Worm (Caenorhabditis elegans) whole organism, mixed stage, embryonic: Measurements from ENCODE around the gene Y69A2AR.16.

ENCODE experiments used
- M03D4.4 ChIP-seq: sonication (generic microtip); optimal IDR thresholded peaks from 2 replicates; lab custom pipeline; 2017; ENCODE audit warnings: mild to moderate bottlenecking, missing genetic modification characterization, missing compliant biosample characterization
- bed-3 ChIP-seq: fragments of 200-800 bp; sonication (Bioruptor generic); optimal IDR thresholded peaks from 3 replicates; lab custom pipeline; 2018; ENCODE audit warnings: mild to moderate bottlenecking, missing genetic modification characterization, moderate library complexity, missing compliant biosample characterization
- blmp-1 ChIP-seq: fragments of 150-350 bp; optimal IDR thresholded peaks from 2 replicates; lab custom pipeline; 2014; ENCODE audit warnings: missing biosample characterization, missing genetic modification characterization
- ceh-43 ChIP-seq: fragments of 200-800 bp; sonication (Bioruptor generic); optimal IDR thresholded peaks from 2 replicates; lab custom pipeline; 2018; ENCODE audit warnings: mild to moderate bottlenecking, missing genetic modification characterization, moderate library complexity, missing compliant biosample characterization
- ceh-83 ChIP-seq: fragments of 200-800 bp; sonication (Bioruptor generic); optimal IDR thresholded peaks from 2 replicates; lab custom pipeline; 2018; ENCODE audit warnings: mild to moderate bottlenecking, missing genetic modification characterization, missing compliant biosample characterization
- ces-1 ChIP-seq: fragments of 150-350 bp; optimal IDR thresholded peaks from 2 replicates; lab custom pipeline; 2014; ENCODE audit warnings: missing biosample characterization, missing genetic modification reagents, missing genetic modification characterization
- cnd-1 ChIP-seq: fragments of 200-800 bp; sonication (Bioruptor generic); optimal IDR thresholded peaks from 2 replicates; lab custom pipeline; 2018; ENCODE audit warnings: mild to moderate bottlenecking, missing genetic modification characterization, missing compliant biosample characterization
- drap-1 ChIP-seq: fragments of 200-800 bp; sonication (Bioruptor generic); optimal IDR thresholded peaks from 3 replicates; lab custom pipeline; 2018; ENCODE audit warnings: mild to moderate bottlenecking, missing genetic modification characterization, missing compliant biosample characterization
- elt-3 ChIP-seq: fragments of 150-350 bp; optimal IDR thresholded peaks from 2 replicates; lab custom pipeline; 2014; ENCODE audit warnings: missing biosample characterization, missing genetic modification characterization
- flh-1 ChIP-seq: fragments of 200-800 bp; sonication (Bioruptor generic); optimal IDR thresholded peaks from 2 replicates; lab custom pipeline; 2018; ENCODE audit warnings: mild to moderate bottlenecking, missing genetic modification characterization, moderate library complexity, missing compliant biosample characterization
- ham-2 ChIP-seq: fragments of 200-800 bp; sonication (Bioruptor generic); optimal IDR thresholded peaks from 2 replicates; lab custom pipeline; 2018; ENCODE audit warnings: mild to moderate bottlenecking, missing genetic modification characterization, missing compliant biosample characterization
- hlh-1 ChIP-seq: fragments of 150-350 bp; optimal IDR thresholded peaks from 2 replicates; lab custom pipeline; 2014; ENCODE audit warnings: missing biosample characterization, missing genetic modification reagents, missing genetic modification characterization
- lin-13 ChIP-seq: fragments of 150-350 bp; optimal IDR thresholded peaks from 2 replicates; lab custom pipeline; 2014; ENCODE audit warnings: missing biosample characterization, missing genetic modification characterization
- lin-32 ChIP-seq: fragments of 200-800 bp; sonication (Bioruptor generic); optimal IDR thresholded peaks from 2 replicates; lab custom pipeline; 2018; ENCODE audit warnings: mild to moderate bottlenecking, missing genetic modification characterization, missing compliant biosample characterization
- lsy-2 ChIP-seq: fragments of 150-350 bp; optimal IDR thresholded peaks from 2 replicates; lab custom pipeline; 2014; ENCODE audit warnings: missing biosample characterization, missing genetic modification characterization
- mab-5 ChIP-seq: fragments of 150-350 bp; optimal IDR thresholded peaks from 2 replicates; lab custom pipeline; 2014; ENCODE audit warnings: missing biosample characterization, missing genetic modification characterization
- mep-1 ChIP-seq: fragments of 150-350 bp; optimal IDR thresholded peaks from 2 replicates; lab custom pipeline; 2017; ENCODE audit warnings: missing biosample characterization, missing genetic modification reagents, missing genetic modification characterization, inconsistent platforms
- nhr-12 ChIP-seq: fragments of 150-350 bp; optimal IDR thresholded peaks from 2 replicates; lab custom pipeline; 2014; ENCODE audit warnings: missing biosample characterization, missing genetic modification characterization
- nhr-237 ChIP-seq: fragments of 150-350 bp; optimal IDR thresholded peaks from 2 replicates; lab custom pipeline; 2014; ENCODE audit warnings: missing biosample characterization, missing genetic modification characterization
- nhr-28 ChIP-seq: fragments of 150-350 bp; optimal IDR thresholded peaks from 2 replicates; lab custom pipeline; 2014; ENCODE audit warnings: missing biosample characterization, missing genetic modification characterization
- nhr-76 ChIP-seq: sonication (generic microtip); optimal IDR thresholded peaks from 2 replicates; lab custom pipeline; 2017; ENCODE audit warnings: missing biosample characterization, missing genetic modification characterization
- pha-4 ChIP-seq: fragments of 150-350 bp; optimal IDR thresholded peaks from 2 replicates; lab custom pipeline; 2018; ENCODE audit warnings: missing biosample characterization, missing genetic modification reagents, missing genetic modification characterization
- sem-2 ChIP-seq: fragments of 200-800 bp; sonication (Bioruptor generic); optimal IDR thresholded peaks from 2 replicates; lab custom pipeline; 2018; ENCODE audit warnings: mild to moderate bottlenecking, missing genetic modification characterization, missing compliant biosample characterization
- snpc-4 ChIP-seq: fragments of 150-350 bp; optimal IDR thresholded peaks from 2 replicates; lab custom pipeline; 2014; ENCODE audit warnings: missing biosample characterization, missing genetic modification characterization
- unc-120 ChIP-seq: sonication (generic microtip); optimal IDR thresholded peaks from 2 replicates; lab custom pipeline; 2017; ENCODE audit warnings: missing genetic modification characterization, missing compliant biosample characterization; ENCODE audit not compliant: poor library complexity, severe bottlenecking
- unc-39 ChIP-seq: fragments of 150-350 bp; optimal IDR thresholded peaks from 2 replicates; lab custom pipeline; 2014; ENCODE audit warnings: missing biosample characterization, missing genetic modification characterization
- unc-62 ChIP-seq: fragments of 150-350 bp; optimal IDR thresholded peaks from 2 replicates; lab custom pipeline; 2014; ENCODE audit warnings: missing biosample characterization, missing genetic modification reagents, missing genetic modification characterization
- zip-8 ChIP-seq: fragments of 150-350 bp; optimal IDR thresholded peaks from 2 replicates; lab custom pipeline; 2014; ENCODE audit warnings: missing biosample characterization, missing genetic modification characterization
- ztf-11 ChIP-seq: fragments of 150-350 bp; optimal IDR thresholded peaks from 2 replicates; lab custom pipeline; 2014; ENCODE audit warnings: missing biosample characterization, missing genetic modification characterization

Y69A2AR.16 gene

ce11 chrIV:2464156-2464555 is 33.4 kb upstream of the Y69A2AR.16 start, which contains the start of gene ilys-3:
TSS of gene ilys-3 (plus strand) at chrIV:2464456.
- TF ChIP-seq ceh-43 (GFP tag; lab: Kevin White, UChicago) (no peak), lsy-2 (tag; lab: Kevin White, UChicago) (no peak), nhr-237 (tag; lab: Kevin White, UChicago) (no peak)
- TF ChIP-seq, all 35 proteins: peak for 0

- TF ChIP-seq zip-8 (no peak), M03D4.4 (tag; lab: Kevin White, UChicago) (no peak), ham-2 (GFP tag; lab: Kevin White, UChicago) (no peak), unc-62 (GFP tag; lab: Kevin White, UChicago) (no peak), lsy-2 (tag; lab: Kevin White, UChicago) (no peak), mab-5 (tag; lab: Kevin White, UChicago) (no peak), ces-1 (GFP tag; lab: Kevin White, UChicago) (no peak), cnd-1 (no peak), lin-13 (no peak), ztf-11 (tag; lab: Kevin White, UChicago) (no peak), unc-39 (tag; lab: Kevin White, UChicago) (no peak), blmp-1 (tag; lab: Kevin White, UChicago) (no peak), nhr-76 (tag; lab: Kevin White, UChicago) (no peak), nhr-12 (tag; lab: Kevin White, UChicago) (no peak), bed-3 (GFP tag; lab: Kevin White, UChicago) (no peak), flh-1 (GFP tag; lab: Kevin White, UChicago) (no peak), lin-32 (no peak), ceh-83 (GFP tag; lab: Kevin White, UChicago) (no peak)
Measured at ce11 chrIV:2466249-2466648, 31.4 kb upstream of the Y69A2AR.16 start.

ce11 chrIV:2467378-2467777 is 30.2 kb upstream of the Y69A2AR.16 start, which contains the start of gene ilys-2:
TSS of gene ilys-2 (plus strand) at chrIV:2467678.
- no peak for TF ChIP-seq ceh-43 (GFP tag; lab: Kevin White, UChicago)
- TF ChIP-seq ham-2 (GFP tag; lab: Kevin White, UChicago): no peak
- no peak for TF ChIP-seq drap-1 (GFP tag; lab: Kevin White, UChicago)
- no peak for TF ChIP-seq nhr-28
- no peak for TF ChIP-seq unc-39 (tag; lab: Kevin White, UChicago)
- no peak for TF ChIP-seq mab-5 (tag; lab: Kevin White, UChicago)

- TF ChIP-seq unc-62 (GFP tag; lab: Kevin White, UChicago) (no peak), pha-4 (no peak), lin-32 (no peak), unc-39 (tag; lab: Kevin White, UChicago) (no peak)
Measured at ce11 chrIV:2470114-2470513, 27.5 kb upstream of the Y69A2AR.16 start, which contains the start of gene ilys-1. TSS of gene ilys-1 (plus strand) at chrIV:2470414.

ce11 chrIV:2476386-2476785 is 21.2 kb upstream of the Y69A2AR.16 start, which contains the start of gene grd-16:
TSS of gene grd-16 (plus strand) at chrIV:2476686.
- TF ChIP-seq unc-62 (GFP tag; lab: Kevin White, UChicago) (no peak), unc-120 (no peak)

- TF ChIP-seq drap-1 (GFP tag; lab: Kevin White, UChicago) (no peak), mab-5 (tag; lab: Kevin White, UChicago) (no peak), cnd-1 (no peak), ces-1 (GFP tag; lab: Kevin White, UChicago) (no peak), elt-3 (tag; lab: Kevin White, UChicago) (no peak), lin-32 (no peak), sem-2 (GFP tag; lab: Kevin White, UChicago) (no peak), snpc-4 (tag; lab: Kevin White, UChicago) (no peak), nhr-12 (tag; lab: Kevin White, UChicago) (no peak), blmp-1 (tag; lab: Kevin White, UChicago) (no peak), ham-2 (GFP tag; lab: Kevin White, UChicago) (no peak), lin-13 (no peak), mep-1 (no peak), hlh-1 (tag; lab: Kevin White, UChicago) (no peak)
Measured at ce11 chrIV:2481955-2482354, 15.6 kb upstream of the Y69A2AR.16 start, which contains the start of gene Y69A2AL.2. TSS of gene Y69A2AL.2 (plus strand) at chrIV:2482255.
